Fruit fly (Drosophila melanogaster): Measurements from ENCODE around the gene Ada2a.

Ada2a gene

DNA sequence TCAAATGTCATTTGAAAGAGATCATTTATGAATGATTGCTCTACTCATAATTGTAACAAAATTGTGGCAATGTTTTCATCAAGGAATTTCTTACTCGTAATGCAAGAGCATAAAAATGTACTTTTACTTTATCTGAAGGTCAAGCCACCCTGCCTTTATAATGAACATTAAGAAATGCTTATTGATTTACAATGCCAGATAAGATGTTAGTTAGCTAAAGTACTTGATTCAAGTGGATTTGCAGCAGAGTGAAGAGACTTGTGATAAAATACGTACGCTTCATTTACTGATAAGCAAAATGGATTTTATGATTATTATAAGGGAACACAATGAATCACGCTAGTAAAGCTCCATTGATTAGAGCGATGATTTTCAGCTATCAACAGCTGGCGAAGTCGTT is 36.5 kb upstream of the Ada2a start:
- no peak for TF ChIP-seq Pif1A (GFP tag; optimal IDR thresholded peaks at IDR 0.05)
- TF ChIP-seq EcR (GFP tag; optimal IDR thresholded peaks at IDR 0.05), result no peak
- no peak for TF ChIP-seq CG17806 (tag; optimal IDR thresholded peaks at IDR 0.05)
- TF ChIP-seq CG13204 (GFP tag; optimal IDR thresholded peaks at IDR 0.05), result no peak
- TF ChIP-seq CG32121 (GFP tag; IDR thresholded peaks at IDR 0.05), result no peak
- no peak for TF ChIP-seq gl (tag; optimal IDR thresholded peaks at IDR 0.05)
- no peak for TF ChIP-seq CG4496 (GFP tag; IDR thresholded peaks at IDR 0.05)
- no peak for TF ChIP-seq CG12605 (GFP tag; IDR thresholded peaks at IDR 0.05)
- no peak for TF ChIP-seq rn (GFP tag; IDR thresholded peaks at IDR 0.05)
- TF ChIP-seq fd96Ca (GFP tag; IDR thresholded peaks at IDR 0.05), result no peak
- no peak for TF ChIP-seq Ets98B (GFP tag; IDR thresholded peaks at IDR 0.05)
- TF ChIP-seq CG14655 (GFP tag; optimal IDR thresholded peaks at IDR 0.05), result no peak
- TF ChIP-seq CG10348 (GFP tag; IDR thresholded peaks at IDR 0.05), result no peak

DNA sequence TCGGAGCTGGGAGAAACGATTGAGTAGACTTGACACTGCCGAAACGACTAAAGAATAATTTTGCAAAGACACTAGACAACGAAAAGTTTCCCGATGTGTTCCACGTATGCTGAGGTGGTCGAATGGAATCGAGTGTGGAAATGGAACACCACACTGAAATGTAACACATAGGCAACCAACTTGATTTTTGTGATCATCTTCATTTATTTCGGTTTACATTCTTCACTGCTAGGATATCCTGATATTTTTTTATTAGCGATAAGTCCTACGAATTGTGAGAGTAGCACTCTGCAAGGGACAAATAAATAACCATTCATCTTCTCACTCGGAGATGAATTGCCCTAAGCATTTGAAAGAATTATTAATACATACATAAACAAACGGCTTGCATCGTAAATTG is 33.4 kb upstream of the Ada2a start, which contains the start of gene CG7131:
Gene CG7131, minus strand, starts transcription at position 101 of the 400 bp plus-strand sequence.
- no peak for TF ChIP-seq EcR (GFP tag; optimal IDR thresholded peaks at IDR 0.05)
- TF ChIP-seq CG32121 (GFP tag; IDR thresholded peaks at IDR 0.05), result no peak
- no peak for TF ChIP-seq CG8301 (tag; optimal IDR thresholded peaks at IDR 0.05)
- TF ChIP-seq CG12605 (GFP tag; IDR thresholded peaks at IDR 0.05), result no peak
- TF ChIP-seq CG17806 (tag; optimal IDR thresholded peaks at IDR 0.05), result no peak
- TF ChIP-seq CG34367 (tag; optimal IDR thresholded peaks at IDR 0.05), result no peak
- TF ChIP-seq Snoo (tag; optimal IDR thresholded peaks at IDR 0.05), result no peak
- no peak for TF ChIP-seq CG9948 (tag; optimal IDR thresholded peaks at IDR 0.05)
- no peak for TF ChIP-seq gl (tag; optimal IDR thresholded peaks at IDR 0.05)
- TF ChIP-seq Pif1A (GFP tag; optimal IDR thresholded peaks at IDR 0.05), result no peak
- TF ChIP-seq D1 (tag; optimal IDR thresholded peaks at IDR 0.05), result no peak
- TF ChIP-seq CG4496 (GFP tag; IDR thresholded peaks at IDR 0.05), result no peak

DNA sequence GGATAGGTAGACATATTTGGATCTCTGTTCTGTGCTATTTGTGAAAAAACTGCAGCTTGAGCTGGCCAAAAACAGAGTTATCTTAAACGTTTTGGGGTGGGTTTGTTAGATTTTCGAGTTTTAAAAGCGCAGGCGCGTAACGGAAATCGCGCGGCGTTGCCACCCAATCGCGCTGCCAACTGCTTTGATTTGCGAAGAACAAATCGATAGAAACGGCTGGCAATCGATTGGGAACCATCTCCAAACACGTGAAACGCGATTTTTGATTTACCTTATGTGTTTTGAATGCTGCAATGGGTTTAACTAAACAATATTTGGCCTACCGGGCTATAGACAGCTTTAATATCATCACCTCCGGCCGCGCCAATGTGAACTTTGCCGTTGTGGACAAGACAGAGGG is 28.2 kb upstream of the Ada2a start, which contains the start of the genes CG14312 and CG8064:
Gene CG14312, minus strand, starts transcription at position 88 of the 400 bp plus-strand sequence.
Gene CG8064, plus strand, starts transcription at position 220 of the 400 bp plus-strand sequence.
- TF ChIP-seq CG15710 (tag; optimal IDR thresholded peaks at IDR 0.05), result no peak
- TF ChIP-seq CG13204 (GFP tag; optimal IDR thresholded peaks at IDR 0.05), result no peak
- no peak for TF ChIP-seq gl (tag; optimal IDR thresholded peaks at IDR 0.05)
- no peak for TF ChIP-seq CG9948 (tag; optimal IDR thresholded peaks at IDR 0.05)

dm6 chr3R:18280866-18281473 is 25.7 kb upstream of the Ada2a start:
- no peak for TF ChIP-seq CG8301 (tag; optimal IDR thresholded peaks at IDR 0.05)
- no peak for TF ChIP-seq EcR (GFP tag; optimal IDR thresholded peaks at IDR 0.05)
- no peak for TF ChIP-seq CG17806 (tag; optimal IDR thresholded peaks at IDR 0.05)
- no peak for TF ChIP-seq CG15710 (tag; optimal IDR thresholded peaks at IDR 0.05)
- no peak for TF ChIP-seq D1 (tag; optimal IDR thresholded peaks at IDR 0.05)
- TF ChIP-seq CG32121 (GFP tag; IDR thresholded peaks at IDR 0.05), result no peak
- TF ChIP-seq Ets98B (GFP tag; IDR thresholded peaks at IDR 0.05), result no peak
- no peak for TF ChIP-seq gl (tag; optimal IDR thresholded peaks at IDR 0.05)
- no peak for TF ChIP-seq fd96Ca (GFP tag; IDR thresholded peaks at IDR 0.05)
- TF ChIP-seq CG14655 (GFP tag; optimal IDR thresholded peaks at IDR 0.05), result no peak
- no peak for TF ChIP-seq Pif1A (GFP tag; optimal IDR thresholded peaks at IDR 0.05)
- TF ChIP-seq CG8159 (tag; optimal IDR thresholded peaks at IDR 0.05), result no peak
- TF ChIP-seq CG10348 (GFP tag; IDR thresholded peaks at IDR 0.05), result no peak

- TF ChIP-seq CG4496 (GFP tag; IDR thresholded peaks at IDR 0.05) (no peak), EcR (GFP tag; optimal IDR thresholded peaks at IDR 0.05) (peak; percentile 58), CG12605 (GFP tag; IDR thresholded peaks at IDR 0.05) (no peak)
Observed at dm6 chr3R:18280133-18280532, 24.8 kb upstream of the Ada2a start.

- TF ChIP-seq Ets98B (GFP tag; IDR thresholded peaks at IDR 0.05), result no peak
- no peak for TF ChIP-seq CG13204 (GFP tag; optimal IDR thresholded peaks at IDR 0.05)
- no peak for TF ChIP-seq CG12605 (GFP tag; IDR thresholded peaks at IDR 0.05)
- TF ChIP-seq CG17806 (tag; optimal IDR thresholded peaks at IDR 0.05), result no peak
- no peak for TF ChIP-seq rn (GFP tag; IDR thresholded peaks at IDR 0.05)
- TF ChIP-seq CG15710 (tag; optimal IDR thresholded peaks at IDR 0.05), result no peak
- no peak for TF ChIP-seq CG4496 (GFP tag; IDR thresholded peaks at IDR 0.05)
- no peak for TF ChIP-seq Pif1A (GFP tag; optimal IDR thresholded peaks at IDR 0.05)
- TF ChIP-seq CG14655 (GFP tag; optimal IDR thresholded peaks at IDR 0.05), result no peak
- TF ChIP-seq CG10348 (GFP tag; IDR thresholded peaks at IDR 0.05), result no peak
- TF ChIP-seq Pif1B (GFP tag; optimal IDR thresholded peaks at IDR 0.05), result no peak
- no peak for TF ChIP-seq CG9948 (tag; optimal IDR thresholded peaks at IDR 0.05)
- TF ChIP-seq CG34367 (tag; optimal IDR thresholded peaks at IDR 0.05), result no peak
- no peak for TF ChIP-seq fd96Ca (GFP tag; IDR thresholded peaks at IDR 0.05)
Observed at dm6 chr3R:18279494-18279893, 24.2 kb upstream of the Ada2a start, which contains the start of gene CG7142. Gene CG7142, minus strand, starts transcription at chr3R:18279522.

dm6 chr3R:18277406-18277805 is 22.1 kb upstream of the Ada2a start:
- TF ChIP-seq CG10348 (GFP tag; IDR thresholded peaks at IDR 0.05), result no peak
- TF ChIP-seq CG32121 (GFP tag; IDR thresholded peaks at IDR 0.05), result 0 out of 2 replicates have a peak, but pooled peaks have one; percentile 33

Data from whole organism, pupa.